Fruit fly (Drosophila melanogaster) whole organism, prepupa: Measurements from ENCODE around the gene hth.

Experiments
- Blimp-1 ChIP-seq: fragments of 200-800 bp; sonication (Bioruptor generic); optimal IDR thresholded peaks from 3 replicates; lab custom pipeline; 2017; ENCODE audit warnings: missing biosample characterization, missing genetic modification characterization, mild to moderate bottlenecking, moderate library complexity, missing genetic modification reagents
- CG10631 ChIP-seq: fragments of 200-800 bp; sonication (Bioruptor generic); optimal IDR thresholded peaks from 2 replicates; lab custom pipeline; 2016; ENCODE audit warnings: missing biosample characterization, missing genetic modification characterization
- CG11294 ChIP-seq: fragments of 200-800 bp; sonication (Bioruptor generic); IDR thresholded peaks from 2 replicates; pipeline ENCODE4 v1.3.6; 2022; ENCODE audit warnings: missing biosample characterization, missing genetic modification characterization
- CG11762 ChIP-seq: fragments of 200-800 bp; sonication (Bioruptor generic); optimal IDR thresholded peaks from 3 replicates; lab custom pipeline; 2016; ENCODE audit warnings: missing biosample characterization, missing genetic modification characterization; ENCODE audit not compliant: insufficient read depth
- CG3032 ChIP-seq: fragments of 200-800 bp; optimal IDR thresholded peaks from 2 replicates; lab custom pipeline; 2019; ENCODE audit warnings: missing biosample characterization, mild to moderate bottlenecking, missing genetic modification characterization, moderate library complexity
- CG34406 ChIP-seq: fragments of 200-800 bp; sonication (Bioruptor generic); optimal IDR thresholded peaks from 3 replicates; lab custom pipeline; 2016; ENCODE audit warnings: missing biosample characterization, missing genetic modification characterization
- CG3919 ChIP-seq: fragments of 200-800 bp; sonication (Bioruptor generic); optimal IDR thresholded peaks from 3 replicates; lab custom pipeline; 2016; ENCODE audit warnings: missing biosample characterization, missing genetic modification characterization
- CG6163 ChIP-seq: fragments of 200-800 bp; sonication (Bioruptor generic); IDR thresholded peaks from 3 replicates; pipeline ENCODE4 v1.3.6; 2022; ENCODE audit warnings: missing biosample characterization, missing genetic modification characterization
- CG6792 ChIP-seq: fragments of 200-800 bp; sonication (Bioruptor generic); optimal IDR thresholded peaks from 3 replicates; lab custom pipeline; 2016; ENCODE audit warnings: missing biosample characterization, missing genetic modification characterization
- CG6808 ChIP-seq: fragments of 200-800 bp; sonication (Bioruptor generic); optimal IDR thresholded peaks from 3 replicates; lab custom pipeline; 2017; ENCODE audit warnings: missing biosample characterization, missing genetic modification characterization, mild to moderate bottlenecking, moderate library complexity, missing genetic modification reagents
- CG6854 ChIP-seq: fragments of 200-800 bp; sonication (Bioruptor generic); optimal IDR thresholded peaks from 2 replicates; lab custom pipeline; 2017; ENCODE audit warnings: missing biosample characterization, mild to moderate bottlenecking, missing genetic modification characterization
- CG7368 ChIP-seq: fragments of 200-800 bp; sonication (Bioruptor generic); optimal IDR thresholded peaks from 3 replicates; lab custom pipeline; 2016; ENCODE audit warnings: missing biosample characterization, missing genetic modification characterization
- CG8119 ChIP-seq: fragments of 200-800 bp; sonication (Bioruptor generic); IDR thresholded peaks from 3 replicates; pipeline ENCODE4 v1.3.6; 2022; ENCODE audit warnings: missing biosample characterization, missing genetic modification characterization
- CG8632 ChIP-seq: fragments of 200-800 bp; sonication (Bioruptor generic); optimal IDR thresholded peaks from 3 replicates; lab custom pipeline; 2016; ENCODE audit warnings: missing biosample characterization, missing genetic modification characterization
- Eip75B ChIP-seq: fragments of 200-800 bp; sonication (Bioruptor generic); optimal IDR thresholded peaks from 3 replicates; lab custom pipeline; 2016; ENCODE audit warnings: missing biosample characterization, missing genetic modification characterization
- Eip78C ChIP-seq: fragments of 200-800 bp; sonication (Bioruptor generic); peaks from one replicate; lab custom pipeline; 2016; ENCODE audit warnings: missing biosample characterization, missing genetic modification characterization
- Eip93F ChIP-seq: fragments of 200-800 bp; sonication (Bioruptor generic); optimal IDR thresholded peaks from 2 replicates; lab custom pipeline; 2016; ENCODE audit warnings: missing biosample characterization, mild to moderate bottlenecking, missing genetic modification characterization
- Ets96B ChIP-seq: fragments of 200-800 bp; optimal IDR thresholded peaks from 2 replicates; lab custom pipeline; 2019; ENCODE audit warnings: missing biosample characterization, mild to moderate bottlenecking, missing genetic modification characterization, moderate library complexity
- Gug ChIP-seq: fragments of 200-800 bp; sonication (Bioruptor generic); IDR thresholded peaks from 2 replicates; pipeline ENCODE4 v1.3.6; 2022; ENCODE audit warnings: missing biosample characterization, missing genetic modification characterization
- Hr39 ChIP-seq: fragments of 200-800 bp; sonication (Bioruptor generic); optimal IDR thresholded peaks from 2 replicates; lab custom pipeline; 2016; ENCODE audit warnings: missing biosample characterization, missing genetic modification characterization
- Lpt ChIP-seq: fragments of 200-800 bp; sonication (Bioruptor generic); optimal IDR thresholded peaks from 3 replicates; lab custom pipeline; 2016; ENCODE audit warnings: missing biosample characterization, missing genetic modification characterization
- OdsH ChIP-seq: fragments of 200-800 bp; sonication (Bioruptor generic); optimal IDR thresholded peaks from 3 replicates; lab custom pipeline; 2016; ENCODE audit warnings: missing biosample characterization, missing genetic modification characterization
- Smox ChIP-seq: fragments of 200-800 bp; sonication (Bioruptor generic); optimal IDR thresholded peaks from 3 replicates; lab custom pipeline; 2016; ENCODE audit warnings: missing biosample characterization, missing genetic modification characterization
- Sox14 ChIP-seq: fragments of 200-800 bp; sonication (Bioruptor generic); optimal IDR thresholded peaks from 3 replicates; lab custom pipeline; 2016; ENCODE audit warnings: missing biosample characterization, missing genetic modification characterization
- Sox15 ChIP-seq: fragments of 200-800 bp; sonication (Bioruptor generic); optimal IDR thresholded peaks from 3 replicates; lab custom pipeline; 2016; ENCODE audit warnings: missing biosample characterization, missing genetic modification characterization
- achi ChIP-seq: fragments of 200-800 bp; sonication (Bioruptor generic); optimal IDR thresholded peaks from 3 replicates; lab custom pipeline; 2016; ENCODE audit warnings: missing biosample characterization, missing genetic modification characterization
- acj6 ChIP-seq: fragments of 200-800 bp; sonication (Bioruptor generic); optimal IDR thresholded peaks from 3 replicates; lab custom pipeline; 2016; ENCODE audit warnings: missing biosample characterization, missing genetic modification characterization
- cyc ChIP-seq: fragments of 200-800 bp; sonication (Bioruptor generic); optimal IDR thresholded peaks from 3 replicates; lab custom pipeline; 2016; ENCODE audit warnings: missing biosample characterization, missing genetic modification characterization
- dac ChIP-seq: fragments of 200-800 bp; sonication (Bioruptor generic); optimal IDR thresholded peaks from 2 replicates; lab custom pipeline; 2017; ENCODE audit warnings: missing biosample characterization, mild to moderate bottlenecking, missing genetic modification characterization
- dsx ChIP-seq: fragments of 200-800 bp; optimal IDR thresholded peaks from 3 replicates; lab custom pipeline; 2019; ENCODE audit warnings: missing biosample characterization, mild to moderate bottlenecking, missing genetic modification characterization, moderate library complexity; ENCODE audit not compliant: poor library complexity, severe bottlenecking
- eg ChIP-seq: fragments of 200-800 bp; sonication (Bioruptor generic); IDR thresholded peaks from 3 replicates; pipeline ENCODE4 v1.3.6; 2022; ENCODE audit warnings: missing biosample characterization, missing genetic modification characterization
- fd59A ChIP-seq: fragments of 200-800 bp; sonication (Bioruptor generic); optimal IDR thresholded peaks from 2 replicates; lab custom pipeline; 2017; ENCODE audit warnings: missing biosample characterization, mild to moderate bottlenecking, missing genetic modification characterization, missing genetic modification reagents
- fd85E ChIP-seq: fragments of 200-800 bp; sonication (Bioruptor generic); optimal IDR thresholded peaks from 3 replicates; lab custom pipeline; 2016; ENCODE audit warnings: missing biosample characterization, missing genetic modification characterization
- lz ChIP-seq: fragments of 200-800 bp; sonication (Bioruptor generic); optimal IDR thresholded peaks from 3 replicates; lab custom pipeline; 2016; ENCODE audit warnings: missing biosample characterization, missing genetic modification characterization
- pdm3 ChIP-seq: fragments of 200-800 bp; sonication (Bioruptor generic); optimal IDR thresholded peaks from 3 replicates; lab custom pipeline; 2016; ENCODE audit warnings: missing biosample characterization, missing genetic modification characterization
- salr ChIP-seq, 2 experiments: fragments of 200-800 bp; sonication (Bioruptor generic); optimal IDR thresholded peaks; 3 replicates each; lab custom pipeline; 2016 to 2018; ENCODE audit warnings: missing biosample characterization in 2 of 2, missing genetic modification characterization in 2 of 2, mild to moderate bottlenecking in 1 of 2
- spab ChIP-seq: fragments of 200-800 bp; sonication (Bioruptor generic); optimal IDR thresholded peaks from 2 replicates; lab custom pipeline; 2017; ENCODE audit warnings: missing biosample characterization, mild to moderate bottlenecking, missing genetic modification characterization, missing genetic modification reagents
- ss ChIP-seq, 2 experiments: fragments of 200-800 bp; sonication (Bioruptor generic); optimal IDR thresholded peaks; 2 replicates in 1 of 2; 3 replicates in 1 of 2; lab custom pipeline; 2017 to 2018; ENCODE audit warnings: mild to moderate bottlenecking in 2 of 2, missing biosample characterization in 2 of 2, missing genetic modification characterization in 2 of 2, moderate library complexity in 1 of 2
- svp ChIP-seq: fragments of 200-800 bp; sonication (Bioruptor generic); peaks from one replicate; lab custom pipeline; 2016; ENCODE audit warnings: missing biosample characterization, missing genetic modification characterization
- vri ChIP-seq: fragments of 200-800 bp; sonication (Bioruptor generic); optimal IDR thresholded peaks from 3 replicates; lab custom pipeline; 2016; ENCODE audit warnings: missing biosample characterization, mild to moderate bottlenecking, missing genetic modification characterization

hth gene

DNA sequence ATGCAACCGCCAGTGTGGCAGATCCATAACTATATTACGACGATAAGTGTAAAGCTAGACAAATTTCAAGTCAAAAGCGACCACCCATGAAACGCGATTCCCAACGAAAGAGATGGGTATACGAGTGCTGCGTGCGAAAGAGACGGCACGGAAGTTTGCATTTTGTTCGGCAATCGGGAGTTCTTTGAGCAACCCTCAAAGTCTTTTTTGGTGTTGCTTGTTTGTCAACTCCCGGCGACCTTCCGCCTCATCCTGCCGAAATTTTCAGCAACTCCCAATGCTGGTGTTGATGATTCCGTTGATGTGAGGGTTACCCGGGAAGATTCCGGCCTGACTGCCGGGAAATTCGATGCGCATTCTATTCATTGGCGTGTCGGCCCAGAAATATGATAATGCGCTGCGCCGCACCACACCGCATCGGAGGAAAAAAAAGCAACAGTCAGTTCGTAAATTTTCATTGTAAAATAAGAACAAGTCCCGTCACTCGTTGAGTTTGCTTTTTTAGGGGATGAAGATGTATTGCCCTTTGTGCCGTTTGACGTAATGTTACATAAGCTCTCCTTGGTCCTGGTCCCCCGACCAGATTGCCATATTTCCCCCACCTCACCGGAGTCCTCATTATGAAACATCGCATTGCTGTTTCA, 81.6 kb downstream of the hth start:
- TF ChIP-seq Blimp-1 (GFP tag; lab: Kevin White, UChicago), result no peak
- TF ChIP-seq Eip78C (GFP tag; lab: Kevin White, UChicago), result peak; percentile 3
- TF ChIP-seq, all 60 proteins: peak for 1

DNA sequence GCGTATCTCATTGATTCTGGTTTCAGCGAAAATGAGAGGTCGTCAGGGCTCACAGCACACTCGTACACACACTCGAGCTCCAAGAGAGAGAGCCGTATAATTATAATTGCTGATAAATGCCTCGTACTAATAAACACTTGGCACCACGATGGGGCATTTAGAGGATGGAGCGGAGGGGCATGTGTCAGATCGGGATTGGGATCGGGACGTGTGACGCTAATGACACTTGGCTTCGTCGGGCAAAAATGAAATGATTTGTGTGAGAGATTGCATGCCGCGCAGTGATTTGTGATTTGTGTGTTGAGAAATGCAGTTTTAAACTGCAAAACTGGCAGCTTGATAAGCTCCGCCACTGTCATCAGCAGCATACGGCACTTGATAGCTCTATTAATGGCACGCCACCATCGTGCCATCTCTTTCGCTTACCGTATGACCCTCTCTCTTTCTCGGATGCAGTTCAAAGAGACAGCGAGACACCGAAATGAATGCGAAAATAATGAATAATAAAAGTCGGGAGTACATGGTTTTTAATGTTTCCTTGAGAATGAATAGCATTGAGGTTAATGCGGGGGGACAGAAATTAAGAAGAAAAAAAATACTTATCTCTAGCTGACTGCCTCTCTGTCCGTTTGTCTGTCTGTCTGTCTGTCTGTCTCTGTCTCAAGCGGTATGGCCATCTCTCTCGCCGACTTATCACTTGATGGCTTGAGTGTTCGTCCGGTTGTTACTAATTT, 82.3 kb downstream of the hth start:
- no peak for TF ChIP-seq pdm3 (GFP tag; lab: Kevin White, UChicago)
- TF ChIP-seq Eip78C (GFP tag; lab: Kevin White, UChicago), result peak; percentile 41
- TF ChIP-seq acj6, result no peak
- TF ChIP-seq svp (GFP tag; lab: Kevin White, UChicago), result peak; percentile 97
- TF ChIP-seq CG6163, result no peak
- no peak for TF ChIP-seq OdsH (GFP tag; lab: Kevin White, UChicago)

DNA sequence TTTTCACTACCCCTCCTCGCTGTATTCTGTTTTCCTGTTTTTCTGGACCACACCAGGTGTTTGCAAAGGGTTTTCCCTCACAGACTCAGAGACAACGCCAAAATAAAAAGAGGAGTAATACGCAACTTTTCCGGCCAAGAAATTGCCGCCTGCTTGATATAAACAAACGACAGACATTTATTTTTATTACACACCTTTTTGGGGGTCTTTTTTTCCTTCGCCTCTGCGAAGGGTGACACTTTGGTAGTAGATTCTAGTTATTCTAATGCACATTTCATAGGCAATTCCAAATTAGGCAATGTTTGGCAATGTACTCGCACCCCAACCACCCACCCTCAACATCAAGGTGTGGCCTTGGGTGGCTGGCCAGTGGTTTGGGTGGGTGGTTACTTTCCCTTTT, 84.8 kb downstream of the hth start:
- no peak for TF ChIP-seq Eip75B (GFP tag; lab: Kevin White, UChicago)

DNA sequence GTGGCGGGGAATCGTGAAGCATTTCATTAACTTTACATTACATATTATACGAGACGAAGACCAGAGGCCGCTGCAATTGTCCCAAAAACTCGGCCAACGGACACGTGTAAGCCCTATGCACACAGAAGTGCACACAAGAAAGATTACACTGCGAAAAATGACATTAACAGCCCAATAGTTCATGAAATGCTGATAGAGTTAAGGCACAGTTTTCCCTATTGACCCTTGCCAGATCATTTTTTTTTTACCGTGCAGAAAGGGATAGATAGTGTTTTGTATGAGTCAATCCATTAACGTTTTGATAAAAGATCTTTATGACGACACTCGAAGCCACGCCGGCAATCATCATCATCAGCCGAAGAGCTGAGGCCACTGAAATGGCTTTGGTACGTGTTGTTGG, 85.8 kb downstream of the hth start:
- TF ChIP-seq ss (GFP tag; optimal IDR thresholded peaks at IDR 0.05; lab: Kevin White, UChicago), result no peak
- TF ChIP-seq vri (GFP tag; lab: Kevin White, UChicago), result no peak
- TF ChIP-seq CG11294 (GFP tag; lab: Robert Waterston, UW), result no peak
- TF ChIP-seq CG3032 (tag; lab: Kevin White, UChicago), result no peak
- TF ChIP-seq Lpt (GFP tag; lab: Kevin White, UChicago), result no peak
- no peak for TF ChIP-seq Eip75B (GFP tag; lab: Kevin White, UChicago)
- TF ChIP-seq CG10631, result no peak
- no peak for TF ChIP-seq CG6792 (GFP tag; lab: Kevin White, UChicago)
- TF ChIP-seq, all 60 proteins: peak for 0

DNA sequence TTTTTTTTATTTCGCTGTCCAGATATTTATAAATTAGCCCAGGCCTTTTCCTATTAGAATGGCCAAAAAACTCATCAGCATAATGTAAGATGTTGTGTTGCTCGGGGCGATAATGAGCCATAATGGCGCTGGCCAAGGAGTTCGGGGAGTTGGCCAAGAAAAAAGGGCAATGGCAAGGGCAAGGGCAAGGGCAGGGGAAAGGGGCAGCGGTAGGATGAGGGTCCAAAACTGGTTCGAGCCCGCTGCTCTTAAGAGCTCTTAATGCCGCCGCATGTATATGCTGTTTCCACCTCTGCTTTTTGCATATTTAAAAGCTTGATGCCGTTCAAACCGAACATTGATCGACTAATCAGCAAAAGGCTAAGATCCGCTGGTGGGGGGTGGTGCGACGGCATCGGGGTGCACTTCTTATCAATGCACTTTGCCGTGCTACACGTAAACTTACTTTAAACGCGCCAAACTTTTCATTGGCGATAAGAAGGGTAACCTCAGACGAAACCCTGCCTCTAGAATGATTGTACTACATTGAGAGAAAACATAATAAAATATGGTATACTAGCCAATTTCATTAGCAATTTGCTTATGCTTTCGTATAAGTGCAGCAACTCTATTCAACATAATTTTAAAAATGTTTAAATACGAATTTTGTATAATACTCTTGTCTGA, 88.2 kb downstream of the hth start:
- TF ChIP-seq fd59A (GFP tag; lab: Kevin White, UChicago), result no peak
- no peak for TF ChIP-seq fd85E
- TF ChIP-seq CG6854, result no peak
- TF ChIP-seq Sox14 (GFP tag; lab: Kevin White, UChicago), result peak; percentile 15
- no peak for TF ChIP-seq dac (GFP tag; lab: Kevin White, UChicago)
- TF ChIP-seq CG6808, result no peak
- peak; percentile 43 for TF ChIP-seq CG10631
- TF ChIP-seq vri (GFP tag; lab: Kevin White, UChicago), result no peak
- no peak for TF ChIP-seq eg (GFP tag; lab: Robert Waterston, UW)
- TF ChIP-seq OdsH (GFP tag; lab: Kevin White, UChicago), result peak; percentile 15
- no peak for TF ChIP-seq CG8119 (GFP tag; lab: Robert Waterston, UW)
- peak; percentile 10 for TF ChIP-seq Ets96B
- TF ChIP-seq dsx, result no peak
- TF ChIP-seq lz, result no peak
- TF ChIP-seq cyc (GFP tag; lab: Kevin White, UChicago), result no peak
- TF ChIP-seq CG34406 (GFP tag; lab: Kevin White, UChicago), result peak; percentile 12
- TF ChIP-seq CG11762 (GFP tag; lab: Kevin White, UChicago), result no peak
- no peak for TF ChIP-seq Gug (GFP tag; lab: Robert Waterston, UW)
- no peak for TF ChIP-seq CG8632 (GFP tag; lab: Kevin White, UChicago)
- TF ChIP-seq salr (GFP tag; optimal IDR thresholded peaks at IDR 0.05; lab: Kevin White, UChicago), result no peak
- peak; percentile 15 for TF ChIP-seq Hr39 (GFP tag; lab: Kevin White, UChicago)
- TF ChIP-seq achi (GFP tag; lab: Kevin White, UChicago), result peak; percentile 20
- no peak for TF ChIP-seq Sox15 (GFP tag; lab: Kevin White, UChicago)
- TF ChIP-seq CG6163, result peak; percentile 36; the same call in 1 of the 3 replicates
- TF ChIP-seq CG7368, result no peak
- no peak for TF ChIP-seq spab (GFP tag; lab: Kevin White, UChicago)
- no peak for TF ChIP-seq ss (GFP tag; optimal IDR thresholded peaks at IDR 0.05; lab: Kevin White, UChicago)
- TF ChIP-seq Smox (GFP tag; lab: Kevin White, UChicago), result peak; percentile 0
- TF ChIP-seq CG3919, result peak; percentile 8
- TF ChIP-seq Blimp-1 (GFP tag; lab: Kevin White, UChicago), result no peak
- no peak for TF ChIP-seq Eip93F (GFP tag; lab: Kevin White, UChicago)
